Fruit fly (Drosophila melanogaster) whole organism, embryonic: Measurements from ENCODE around the gene Srp14.
A peak's percentile ranks its signal among the peaks of the same experiment; 100 is the strongest.

Source experiments
- CG10431 ChIP-seq: fragments of 200-800 bp; sonication (Bioruptor generic); optimal IDR thresholded peaks from 3 replicates; lab custom pipeline; 2018; ENCODE audit warnings: missing biosample characterization, mild to moderate bottlenecking, missing genetic modification characterization
- CG11456 ChIP-seq: fragments of 200-800 bp; sonication (Bioruptor generic); IDR thresholded peaks from 3 replicates; pipeline ENCODE4 v1.3.6; 2022; ENCODE audit warnings: missing biosample characterization, missing genetic modification characterization
- CG13296 ChIP-seq: fragments of 200-800 bp; sonication (Bioruptor generic); optimal IDR thresholded peaks from 3 replicates; lab custom pipeline; 2018; ENCODE audit warnings: missing biosample characterization, mild to moderate bottlenecking, missing genetic modification characterization
- CG14441 ChIP-seq: fragments of 200-800 bp; sonication (Bioruptor generic); IDR thresholded peaks from 2 replicates; pipeline ENCODE4 v1.3.6; 2022; ENCODE audit warnings: missing biosample characterization, missing genetic modification characterization
- CG16813 ChIP-seq: fragments of 200-800 bp; sonication (Bioruptor generic); IDR thresholded peaks from 3 replicates; pipeline ENCODE4 v1.3.6; 2022; ENCODE audit warnings: missing biosample characterization, missing genetic modification characterization; ENCODE audit not compliant: partially characterized antibody
- CG17328 ChIP-seq: fragments of 200-800 bp; sonication (Bioruptor generic); IDR thresholded peaks from 2 replicates; pipeline ENCODE4 v1.3.6; 2022; ENCODE audit warnings: missing biosample characterization, missing genetic modification characterization
- CG2712 ChIP-seq: fragments of 200-800 bp; optimal IDR thresholded peaks from 3 replicates; lab custom pipeline; 2019; ENCODE audit warnings: missing biosample characterization, mild to moderate bottlenecking, missing genetic modification characterization, moderate library complexity
- CG2875 ChIP-seq: fragments of 200-800 bp; sonication (Bioruptor generic); optimal IDR thresholded peaks from 2 replicates; lab custom pipeline; 2017; ENCODE audit warnings: missing biosample characterization, mild to moderate bottlenecking, missing genetic modification characterization, missing genetic modification reagents
- CG34224 ChIP-seq: fragments of 200-800 bp; sonication (Bioruptor generic); IDR thresholded peaks from 3 replicates; pipeline ENCODE4 v1.3.6; 2022; ENCODE audit warnings: missing biosample characterization, missing genetic modification characterization; ENCODE audit not compliant: partially characterized antibody
- CG6654 ChIP-seq: fragments of 200-800 bp; sonication (Bioruptor generic); optimal IDR thresholded peaks from 2 replicates; lab custom pipeline; 2017; ENCODE audit warnings: missing biosample characterization, mild to moderate bottlenecking, missing genetic modification characterization
- CG7839 ChIP-seq: fragments of 200-800 bp; sonication (Bioruptor generic); optimal IDR thresholded peaks from 3 replicates; lab custom pipeline; 2018; ENCODE audit warnings: missing biosample characterization, mild to moderate bottlenecking, missing genetic modification characterization, moderate library complexity
- CG7963 ChIP-seq: fragments of 200-800 bp; sonication (Bioruptor generic); IDR thresholded peaks from 3 replicates; pipeline ENCODE4 v1.3.6; 2022; ENCODE audit warnings: missing biosample characterization, missing genetic modification characterization; ENCODE audit not compliant: partially characterized antibody
- CG8290 ChIP-seq, 3 experiments: fragments of 200-800 bp; sonication (Bioruptor generic); optimal IDR thresholded peaks; 2 replicates each; lab custom pipeline; 2016 to 2019; ENCODE audit warnings: missing biosample characterization in 3 of 3, missing genetic modification characterization in 3 of 3, mild to moderate bottlenecking in 2 of 3, moderate library complexity in 1 of 3
- CG8924 ChIP-seq: fragments of 200-800 bp; optimal IDR thresholded peaks from 3 replicates; lab custom pipeline; 2019; ENCODE audit warnings: missing biosample characterization, mild to moderate bottlenecking, missing genetic modification characterization, moderate library complexity
- CTCF ChIP-seq: fragments of 200-800 bp; sonication (Bioruptor generic); optimal IDR thresholded peaks from 2 replicates; lab custom pipeline; 2017; ENCODE audit warnings: missing biosample characterization, mild to moderate bottlenecking, missing genetic modification characterization, moderate library complexity
- Dbx ChIP-seq: fragments of 200-800 bp; sonication (Bioruptor generic); IDR thresholded peaks from 3 replicates; pipeline ENCODE4 v1.3.6; 2022; ENCODE audit warnings: missing biosample characterization, missing genetic modification characterization
- Dip2 ChIP-seq: fragments of 200-800 bp; sonication (Bioruptor generic); IDR thresholded peaks from 2 replicates; pipeline ENCODE4 v1.3.6; 2022; ENCODE audit warnings: missing biosample characterization, missing genetic modification characterization
- Dp ChIP-seq: fragments of 200-800 bp; sonication (Bioruptor generic); optimal IDR thresholded peaks from 2 replicates; lab custom pipeline; 2018; ENCODE audit warnings: missing biosample characterization, mild to moderate bottlenecking, missing genetic modification characterization, moderate library complexity
- E2f2 ChIP-seq: fragments of 200-800 bp; sonication (Bioruptor generic); IDR thresholded peaks from 2 replicates; pipeline ENCODE4 v1.3.6; 2022; ENCODE audit warnings: missing biosample characterization, missing genetic modification characterization
- Ets65A ChIP-seq: fragments of 200-800 bp; sonication (Bioruptor generic); peaks from one replicate; lab custom pipeline; 2016; ENCODE audit warnings: missing biosample characterization, missing genetic modification characterization
- Ets97D ChIP-seq: fragments of 200-800 bp; sonication (Bioruptor generic); optimal IDR thresholded peaks from 3 replicates; lab custom pipeline; 2016; ENCODE audit warnings: missing biosample characterization, missing genetic modification characterization
- Gug ChIP-seq: fragments of 200-800 bp; sonication (Bioruptor generic); IDR thresholded peaks from 4 replicates; pipeline ENCODE4 v1.3.6; 2022; ENCODE audit warnings: missing biosample characterization, missing genetic modification characterization
- H2.0 ChIP-seq: fragments of 200-800 bp; sonication (Bioruptor generic); IDR thresholded peaks from 2 replicates; pipeline ENCODE4 v1.3.6; 2022; ENCODE audit warnings: missing biosample characterization, missing genetic modification characterization
- Hmr ChIP-seq: fragments of 200-800 bp; sonication (Bioruptor generic); optimal IDR thresholded peaks from 3 replicates; lab custom pipeline; 2017; ENCODE audit warnings: mild to moderate bottlenecking, missing biosample characterization, missing genetic modification reagents, missing genetic modification characterization
- Hr51 ChIP-seq, 2 experiments: fragments of 200-800 bp; sonication (Bioruptor generic); optimal IDR thresholded peaks; 2 replicates in 1 of 2; 3 replicates in 1 of 2; lab custom pipeline; 2016 to 2018; ENCODE audit warnings: missing biosample characterization in 2 of 2, missing genetic modification characterization in 2 of 2, mild to moderate bottlenecking in 1 of 2, moderate library complexity in 1 of 2
- Kr ChIP-seq: fragments of 200-800 bp; sonication (Bioruptor generic); optimal IDR thresholded peaks from 2 replicates; lab custom pipeline; 2017; ENCODE audit warnings: missing biosample characterization, mild to moderate bottlenecking, missing genetic modification characterization
- MESR4 ChIP-seq: fragments of 200-800 bp; sonication (Bioruptor generic); optimal IDR thresholded peaks from 2 replicates; lab custom pipeline; 2018; ENCODE audit warnings: missing biosample characterization, mild to moderate bottlenecking, missing genetic modification characterization, moderate library complexity
- Nf-YA ChIP-seq: fragments of 200-800 bp; sonication (Bioruptor generic); IDR thresholded peaks from 2 replicates; pipeline ENCODE4 v1.3.6; 2022; ENCODE audit warnings: missing biosample characterization, missing genetic modification characterization
- Oaz ChIP-seq: fragments of 200-800 bp; sonication (Bioruptor generic); IDR thresholded peaks from 2 replicates; pipeline ENCODE4 v1.3.6; 2022; ENCODE audit warnings: missing biosample characterization, missing genetic modification characterization
- Opbp ChIP-seq: fragments of 200-800 bp; sonication (Bioruptor generic); IDR thresholded peaks from 3 replicates; pipeline ENCODE4 v1.3.6; 2022; ENCODE audit warnings: missing biosample characterization, missing genetic modification characterization; ENCODE audit not compliant: partially characterized antibody
- Sox100B ChIP-seq: fragments of 200-800 bp; sonication (Bioruptor generic); optimal IDR thresholded peaks from 3 replicates; lab custom pipeline; 2018; ENCODE audit warnings: missing biosample characterization, mild to moderate bottlenecking, missing genetic modification characterization
- Spps ChIP-seq: fragments of 200-800 bp; sonication (Bioruptor generic); optimal IDR thresholded peaks from 2 replicates; lab custom pipeline; 2018; ENCODE audit warnings: missing biosample characterization, mild to moderate bottlenecking, missing genetic modification characterization
- Ssrp ChIP-seq: fragments of 200-800 bp; sonication (Bioruptor generic); optimal IDR thresholded peaks from 2 replicates; lab custom pipeline; 2018; ENCODE audit warnings: missing biosample characterization, mild to moderate bottlenecking, missing genetic modification characterization, moderate library complexity
- amos ChIP-seq: fragments of 200-800 bp; sonication (Bioruptor generic); IDR thresholded peaks from 2 replicates; pipeline ENCODE4 v1.3.6; 2022; ENCODE audit warnings: missing biosample characterization, missing genetic modification characterization; ENCODE audit not compliant: partially characterized antibody
- chm ChIP-seq: fragments of 200-800 bp; sonication (Bioruptor generic); IDR thresholded peaks from 2 replicates; pipeline ENCODE4 v1.3.6; 2022; ENCODE audit warnings: missing biosample characterization, missing genetic modification characterization
- ci ChIP-seq: fragments of 200-800 bp; sonication (Bioruptor generic); IDR thresholded peaks from 3 replicates; pipeline ENCODE4 v1.3.6; 2022; ENCODE audit warnings: missing biosample characterization, missing genetic modification characterization
- gfzf ChIP-seq: fragments of 200-800 bp; sonication (Bioruptor generic); optimal IDR thresholded peaks from 2 replicates; lab custom pipeline; 2016; ENCODE audit warnings: missing biosample characterization, mild to moderate bottlenecking, missing genetic modification characterization, moderate library complexity
- inv ChIP-seq: fragments of 200-800 bp; sonication (Bioruptor generic); IDR thresholded peaks from 2 replicates; pipeline ENCODE4 v1.3.6; 2022; ENCODE audit warnings: missing biosample characterization, missing genetic modification characterization; ENCODE audit not compliant: partially characterized antibody
- lola ChIP-seq, 3 experiments: fragments of >200 bp in 2 of 3; fragments of 200-800 bp in 1 of 3; sonication (Bioruptor generic) in 1 of 3; optimal IDR thresholded peaks; 2 replicates each; lab custom pipeline; 2017 to 2019; ENCODE audit warnings: missing biosample characterization in 3 of 3, missing genetic modification characterization in 3 of 3, mild to moderate bottlenecking in 1 of 3, moderate library complexity in 1 of 3
- luna ChIP-seq: fragments of 200-800 bp; sonication (Bioruptor generic); optimal IDR thresholded peaks from 2 replicates; lab custom pipeline; 2016; ENCODE audit warnings: missing biosample characterization, missing genetic modification characterization
- pb ChIP-seq: fragments of 200-800 bp; sonication (Bioruptor generic); optimal IDR thresholded peaks from 3 replicates; lab custom pipeline; 2016; ENCODE audit warnings: missing biosample characterization, missing genetic modification characterization
- phol ChIP-seq: fragments of 200-800 bp; sonication (Bioruptor generic); optimal IDR thresholded peaks from 3 replicates; lab custom pipeline; 2018; ENCODE audit warnings: missing biosample characterization, mild to moderate bottlenecking, missing genetic modification characterization, moderate library complexity
- pzg ChIP-seq: fragments of 200-800 bp; sonication (Bioruptor generic); optimal IDR thresholded peaks from 3 replicates; lab custom pipeline; 2018; ENCODE audit warnings: missing biosample characterization, mild to moderate bottlenecking, missing genetic modification characterization, moderate library complexity
- slbo ChIP-seq: fragments of 200-800 bp; sonication (Bioruptor generic); IDR thresholded peaks from 2 replicates; pipeline ENCODE4 v1.3.6; 2022; ENCODE audit warnings: missing biosample characterization, missing genetic modification characterization
- ssp ChIP-seq: fragments of 200-800 bp; sonication (Bioruptor generic); IDR thresholded peaks from 2 replicates; pipeline ENCODE4 v1.3.6; 2022; ENCODE audit warnings: missing biosample characterization, missing genetic modification characterization
- stwl ChIP-seq: fragments of 200-800 bp; sonication (Bioruptor generic); optimal IDR thresholded peaks from 3 replicates; lab custom pipeline; 2018; ENCODE audit warnings: missing biosample characterization, mild to moderate bottlenecking, missing genetic modification characterization, moderate library complexity
- tna ChIP-seq: fragments of 200-800 bp; sonication (Bioruptor generic); IDR thresholded peaks from 2 replicates; pipeline ENCODE4 v1.3.6; 2022; ENCODE audit warnings: missing biosample characterization, missing genetic modification characterization; ENCODE audit not compliant: partially characterized antibody
- vvl ChIP-seq: fragments of 200-800 bp; sonication (Bioruptor generic); IDR thresholded peaks from 2 replicates; pipeline ENCODE4 v1.3.6; 2022; ENCODE audit warnings: missing biosample characterization, missing genetic modification characterization
- wek ChIP-seq: fragments of 200-800 bp; sonication (Bioruptor generic); optimal IDR thresholded peaks from 3 replicates; lab custom pipeline; 2018; ENCODE audit warnings: missing biosample characterization, mild to moderate bottlenecking, missing genetic modification characterization, moderate library complexity

The Srp14 gene

dm6 chr3R:20558106-20558489, 21.8 kb upstream of the Srp14 start (continued):
- TF ChIP-seq CG8290 (GFP tag; optimal IDR thresholded peaks at IDR 0.05; lab: Kevin White, UChicago) (no peak), CG8290 (tag; optimal IDR thresholded peaks at IDR 0.05; lab: Kevin White, UChicago) (peak in 1 of 2 experiments; percentile 79), pzg (GFP tag; lab: Kevin White, UChicago) (peak; percentile 76), Dbx (GFP tag; lab: Robert Waterston, UW) (0 out of 3 replicates have a peak, but pooled peaks have one; percentile 27), Gug (GFP tag; lab: Robert Waterston, UW) (peak; percentile 21; the same call in 1 of the 4 replicates), CG10431 (GFP tag; lab: Kevin White, UChicago) (no peak), stwl (tag; lab: Kevin White, UChicago) (peak; percentile 20), CG7963 (0 out of 3 replicates have a peak, but pooled peaks have one; percentile 5), Ets97D (GFP tag; lab: Kevin White, UChicago) (peak; percentile 43), wek (peak; percentile 37), Opbp (peak; percentile 100), Spps (tag; lab: Kevin White, UChicago) (no peak), CG17328 (GFP tag; lab: Robert Waterston, UW) (peak; percentile 27), slbo (GFP tag; lab: Robert Waterston, UW) (peak; percentile 72), Sox100B (GFP tag; lab: Kevin White, UChicago) (peak; percentile 19), CG16813 (GFP tag; lab: Robert Waterston, UW) (peak; percentile 57), CG6654 (GFP tag; lab: Kevin White, UChicago) (no peak), CG2712 (no peak), CG8924 (tag; lab: Kevin White, UChicago) (no peak), vvl (GFP tag; lab: Robert Waterston, UW) (peak; percentile 35; the same call in 1 of the 2 replicates), MESR4 (GFP tag; lab: Kevin White, UChicago) (peak; percentile 81), Dip2 (no peak), CG11456 (GFP tag; lab: Robert Waterston, UW) (peak; percentile 62; the same call in 2 of the 3 replicates), phol (tag; lab: Kevin White, UChicago) (no peak), gfzf (GFP tag; lab: Kevin White, UChicago) (peak; percentile 51), luna (GFP tag; lab: Kevin White, UChicago) (peak; percentile 3), CG34224 (GFP tag; lab: Robert Waterston, UW) (peak; percentile 26; the same call in 2 of the 3 replicates), CG7839 (no peak), Nf-YA (GFP tag; lab: Robert Waterston, UW) (0 out of 2 replicates have a peak, but pooled peaks have one; percentile 16), Oaz (GFP tag; lab: Robert Waterston, UW) (no peak), CG14441 (GFP tag; lab: Robert Waterston, UW) (peak; percentile 24; the same call in 1 of the 2 replicates), pb (GFP tag; lab: Kevin White, UChicago) (peak; percentile 17), inv (GFP tag; lab: Robert Waterston, UW) (peak; percentile 47), Ets65A (GFP tag; lab: Kevin White, UChicago) (peak; percentile 94), H2.0 (GFP tag; lab: Robert Waterston, UW) (peak; percentile 20; the same call in 1 of the 2 replicates), chm (GFP tag; lab: Robert Waterston, UW) (peak; percentile 55; the same call in 1 of the 2 replicates), CTCF (GFP tag; lab: Kevin White, UChicago) (no peak), CG2875 (GFP tag; lab: Kevin White, UChicago) (peak; percentile 1), Ssrp (tag; lab: Kevin White, UChicago) (peak; percentile 4), ci (GFP tag; lab: Robert Waterston, UW) (peak; percentile 59), Hmr (GFP tag; lab: Kevin White, UChicago) (no peak), Kr (no peak), E2f2 (GFP tag; lab: Robert Waterston, UW) (peak; percentile 86), Hr51 (GFP tag; optimal IDR thresholded peaks at IDR 0.05; lab: Kevin White, UChicago) (peak in 1 of 2 experiments; percentile 23), Dp (GFP tag; lab: Kevin White, UChicago) (peak; percentile 78), CG13296 (GFP tag; lab: Kevin White, UChicago) (no peak), tna (0 out of 2 replicates have a peak, but pooled peaks have one; percentile 9), lola (GFP tag; optimal IDR thresholded peaks at IDR 0.05; lab: Kevin White, UChicago) (peak in 1 of 3 experiments; percentile 43), ssp (GFP tag; lab: Robert Waterston, UW) (peak; percentile 9; the same call in 1 of the 2 replicates), amos (peak; percentile 80)
